Fruit fly (Drosophila melanogaster) whole organism, embryonic: ENCODE data around the gene CG15877.

Experiments used
- Antp ChIP-seq: fragments of 200-800 bp; sonication (Bioruptor generic); optimal IDR thresholded peaks from 3 replicates; lab custom pipeline; 2016; ENCODE audit warnings: missing biosample characterization, missing genetic modification characterization
- CG10209 ChIP-seq: fragments of 200-800 bp; sonication (Bioruptor generic); optimal IDR thresholded peaks from 3 replicates; lab custom pipeline; 2017; ENCODE audit warnings: missing biosample characterization, mild to moderate bottlenecking, missing genetic modification characterization, missing genetic modification reagents
- CG10431 ChIP-seq: fragments of 200-800 bp; sonication (Bioruptor generic); optimal IDR thresholded peaks from 3 replicates; lab custom pipeline; 2018; ENCODE audit warnings: missing biosample characterization, mild to moderate bottlenecking, missing genetic modification characterization
- CG11456 ChIP-seq: fragments of 200-800 bp; sonication (Bioruptor generic); IDR thresholded peaks from 3 replicates; pipeline ENCODE4 v1.3.6; 2022; ENCODE audit warnings: missing biosample characterization, missing genetic modification characterization
- CG13123 ChIP-seq: fragments of 200-800 bp; sonication (Bioruptor generic); optimal IDR thresholded peaks from 2 replicates; lab custom pipeline; 2016; ENCODE audit warnings: missing biosample characterization, missing genetic modification characterization
- CG13296 ChIP-seq: fragments of 200-800 bp; sonication (Bioruptor generic); optimal IDR thresholded peaks from 3 replicates; lab custom pipeline; 2018; ENCODE audit warnings: missing biosample characterization, mild to moderate bottlenecking, missing genetic modification characterization
- CG13624 ChIP-seq: fragments of 200-800 bp; sonication (Bioruptor generic); optimal IDR thresholded peaks from 2 replicates; lab custom pipeline; 2016; ENCODE audit warnings: missing biosample characterization, missing genetic modification characterization
- CG13775 ChIP-seq: fragments of 200-800 bp; sonication (Bioruptor generic); optimal IDR thresholded peaks from 3 replicates; lab custom pipeline; 2017; ENCODE audit warnings: missing biosample characterization, mild to moderate bottlenecking, missing genetic modification characterization
- CG1529 ChIP-seq: fragments of 200-800 bp; sonication (Bioruptor generic); optimal IDR thresholded peaks from 3 replicates; lab custom pipeline; 2018; ENCODE audit warnings: missing biosample characterization, missing genetic modification characterization
- CG32772 ChIP-seq: fragments of 200-800 bp; sonication (Bioruptor generic); IDR thresholded peaks from 2 replicates; pipeline ENCODE4 v1.3.6; 2022; ENCODE audit warnings: missing biosample characterization, missing genetic modification characterization
- CG3847 ChIP-seq: fragments of 200-800 bp; sonication (Bioruptor generic); IDR thresholded peaks from 2 replicates; pipeline ENCODE4 v1.3.6; 2022; ENCODE audit warnings: missing biosample characterization, missing genetic modification characterization
- CG4360 ChIP-seq: fragments of 200-800 bp; sonication (Bioruptor generic); IDR thresholded peaks from 2 replicates; pipeline ENCODE4 v1.3.6; 2022; ENCODE audit warnings: missing biosample characterization, missing genetic modification characterization
- CG6813 ChIP-seq: fragments of 200-800 bp; sonication (Bioruptor generic); optimal IDR thresholded peaks from 2 replicates; lab custom pipeline; 2017; ENCODE audit warnings: missing biosample characterization, missing genetic modification characterization, mild to moderate bottlenecking, moderate library complexity, missing genetic modification reagents
- Camta ChIP-seq: fragments of 200-800 bp; sonication (Bioruptor generic); optimal IDR thresholded peaks from 2 replicates; lab custom pipeline; 2016; ENCODE audit warnings: missing biosample characterization, missing genetic modification characterization
- Dek ChIP-seq: fragments of 200-800 bp; sonication (Bioruptor generic); optimal IDR thresholded peaks from 3 replicates; lab custom pipeline; 2019; ENCODE audit warnings: missing biosample characterization, mild to moderate bottlenecking, missing genetic modification characterization, moderate library complexity
- Dfd ChIP-seq, 2 experiments: fragments of >200 bp; optimal IDR thresholded peaks; 2 replicates each; lab custom pipeline; 2017; ENCODE audit warnings: missing biosample characterization in 2 of 2, missing genetic modification characterization in 2 of 2
- Dip3 ChIP-seq: fragments of 200-800 bp; sonication (Bioruptor generic); optimal IDR thresholded peaks from 3 replicates; lab custom pipeline; 2016; ENCODE audit warnings: missing biosample characterization, missing genetic modification characterization
- E2f2 ChIP-seq: fragments of 200-800 bp; sonication (Bioruptor generic); IDR thresholded peaks from 2 replicates; pipeline ENCODE4 v1.3.6; 2022; ENCODE audit warnings: missing biosample characterization, missing genetic modification characterization
- Fer3 ChIP-seq: fragments of 200-800 bp; sonication (Bioruptor generic); optimal IDR thresholded peaks from 2 replicates; lab custom pipeline; 2018; ENCODE audit warnings: missing biosample characterization, mild to moderate bottlenecking, missing genetic modification characterization, moderate library complexity
- GATAe ChIP-seq: fragments of 200-800 bp; sonication (Bioruptor generic); conservative IDR thresholded peaks from 2 replicates; pipeline ENCODE4 v1.3.6; 2022; ENCODE audit warnings: missing biosample characterization, missing genetic modification characterization
- H15 ChIP-seq: fragments of 200-800 bp; sonication (Bioruptor generic); IDR thresholded peaks from 3 replicates; pipeline ENCODE4 v1.3.6; 2022; ENCODE audit warnings: missing biosample characterization, missing genetic modification characterization
- Hsf ChIP-seq: fragments of 200-800 bp; sonication (Bioruptor generic); optimal IDR thresholded peaks from 3 replicates; lab custom pipeline; 2016; ENCODE audit warnings: missing biosample characterization, missing genetic modification characterization
- Mad ChIP-seq: fragments of 200-800 bp; sonication (Bioruptor generic); optimal IDR thresholded peaks from 2 replicates; lab custom pipeline; 2016; ENCODE audit warnings: missing biosample characterization, missing genetic modification characterization
- NC2β ChIP-seq: fragments of 200-800 bp; sonication (Bioruptor generic); optimal IDR thresholded peaks from 2 replicates; lab custom pipeline; 2016; ENCODE audit warnings: missing biosample characterization, missing genetic modification characterization
- Opbp ChIP-seq: fragments of 200-800 bp; sonication (Bioruptor generic); IDR thresholded peaks from 3 replicates; pipeline ENCODE4 v1.3.6; 2022; ENCODE audit warnings: missing biosample characterization, missing genetic modification characterization; ENCODE audit not compliant: partially characterized antibody
- Rx ChIP-seq: fragments of 200-800 bp; sonication (Bioruptor generic); IDR thresholded peaks from 2 replicates; pipeline ENCODE4 v1.3.6; 2022; ENCODE audit warnings: missing biosample characterization, missing genetic modification characterization
- Sin3A ChIP-seq: fragments of >200 bp; optimal IDR thresholded peaks from 2 replicates; lab custom pipeline; 2018
- Tbp ChIP-seq: fragments of >200 bp; optimal IDR thresholded peaks from 2 replicates; lab custom pipeline; 2018; ENCODE audit warnings: missing biosample characterization, missing genetic modification characterization
- ap ChIP-seq: fragments of 200-800 bp; sonication (Bioruptor generic); IDR thresholded peaks from 2 replicates; pipeline ENCODE4 v1.3.6; 2022; ENCODE audit warnings: missing biosample characterization, missing genetic modification characterization
- ato ChIP-seq: fragments of 200-800 bp; sonication (Bioruptor generic); IDR thresholded peaks from 2 replicates; pipeline ENCODE4 v1.3.6; 2022; ENCODE audit warnings: missing biosample characterization, missing genetic modification characterization; ENCODE audit not compliant: partially characterized antibody
- bowl ChIP-seq: fragments of 200-800 bp; sonication (Bioruptor generic); IDR thresholded peaks from 2 replicates; pipeline ENCODE4 v1.3.6; 2022; ENCODE audit warnings: missing biosample characterization, missing genetic modification characterization
- chif ChIP-seq, 2 experiments: fragments of 200-800 bp; sonication (Bioruptor generic); optimal IDR thresholded peaks; 3 replicates each; lab custom pipeline; 2016; ENCODE audit warnings: missing biosample characterization in 2 of 2, missing genetic modification characterization in 2 of 2
- croc ChIP-seq: fragments of 200-800 bp; sonication (Bioruptor generic); conservative IDR thresholded peaks from 3 replicates; pipeline ENCODE4 v1.3.6; 2022; ENCODE audit warnings: missing biosample characterization, missing genetic modification characterization
- crol ChIP-seq: fragments of 200-800 bp; sonication (Bioruptor generic); IDR thresholded peaks from 2 replicates; pipeline ENCODE4 v1.3.6; 2022; ENCODE audit warnings: missing biosample characterization, missing genetic modification characterization
- dati ChIP-seq: fragments of 200-800 bp; sonication (Bioruptor generic); IDR thresholded peaks from 2 replicates; pipeline ENCODE4 v1.3.6; 2022; ENCODE audit warnings: missing biosample characterization, missing genetic modification characterization
- dimm ChIP-seq: fragments of 200-800 bp; sonication (Bioruptor generic); IDR thresholded peaks from 2 replicates; pipeline ENCODE4 v1.3.6; 2022; ENCODE audit warnings: missing biosample characterization, missing genetic modification characterization
- fd102C ChIP-seq: fragments of 200-800 bp; sonication (Bioruptor generic); optimal IDR thresholded peaks from 2 replicates; lab custom pipeline; 2018; ENCODE audit warnings: missing biosample characterization, mild to moderate bottlenecking, missing genetic modification characterization, moderate library complexity
- gsb-n ChIP-seq: fragments of 200-800 bp; sonication (Bioruptor generic); optimal IDR thresholded peaks from 3 replicates; lab custom pipeline; 2018; ENCODE audit warnings: missing biosample characterization, mild to moderate bottlenecking, missing genetic modification characterization
- h ChIP-seq: fragments of >200 bp; optimal IDR thresholded peaks from 2 replicates; lab custom pipeline; 2017
- inv ChIP-seq: fragments of 200-800 bp; sonication (Bioruptor generic); IDR thresholded peaks from 2 replicates; pipeline ENCODE4 v1.3.6; 2022; ENCODE audit warnings: missing biosample characterization, missing genetic modification characterization; ENCODE audit not compliant: partially characterized antibody
- nerfin-1 ChIP-seq: fragments of 200-800 bp; sonication (Bioruptor generic); optimal IDR thresholded peaks from 3 replicates; lab custom pipeline; 2019; ENCODE audit warnings: missing biosample characterization, mild to moderate bottlenecking, missing genetic modification characterization, moderate library complexity
- nom ChIP-seq: fragments of 200-800 bp; sonication (Bioruptor generic); optimal IDR thresholded peaks from 2 replicates; lab custom pipeline; 2017; ENCODE audit warnings: missing biosample characterization, missing genetic modification characterization, mild to moderate bottlenecking, moderate library complexity, missing genetic modification reagents
- otp ChIP-seq: fragments of 200-800 bp; sonication (Bioruptor generic); IDR thresholded peaks from 3 replicates; pipeline ENCODE4, ENCODE4 v1.3.6; 2022; ENCODE audit warnings: missing biosample characterization, missing genetic modification characterization
- schlank ChIP-seq: fragments of 200-800 bp; sonication (Bioruptor generic); optimal IDR thresholded peaks from 2 replicates; lab custom pipeline; 2018; ENCODE audit warnings: missing biosample characterization, mild to moderate bottlenecking, missing genetic modification characterization
- scrt ChIP-seq: fragments of 200-800 bp; sonication (Bioruptor generic); optimal IDR thresholded peaks from 2 replicates; lab custom pipeline; 2018; ENCODE audit warnings: missing biosample characterization, mild to moderate bottlenecking, missing genetic modification characterization, moderate library complexity
- sob ChIP-seq: fragments of 200-800 bp; sonication (Bioruptor generic); IDR thresholded peaks from 2 replicates; pipeline ENCODE4 v1.3.6; 2022; ENCODE audit warnings: missing biosample characterization, missing genetic modification characterization
- tgo ChIP-seq: fragments of 200-800 bp; sonication (Bioruptor generic); IDR thresholded peaks from 3 replicates; pipeline ENCODE4 v1.3.6; 2022; ENCODE audit warnings: missing biosample characterization, missing genetic modification characterization
- toy ChIP-seq: fragments of 200-800 bp; sonication (Bioruptor generic); IDR thresholded peaks from 2 replicates; pipeline ENCODE4 v1.3.6; 2022; ENCODE audit warnings: missing biosample characterization, missing genetic modification characterization
- twi ChIP-seq: fragments of 200-800 bp; optimal IDR thresholded peaks from 2 replicates; lab custom pipeline; 2019; ENCODE audit warnings: missing biosample characterization, mild to moderate bottlenecking, missing genetic modification characterization, moderate library complexity
- tx ChIP-seq: fragments of 200-800 bp; sonication (Bioruptor generic); optimal IDR thresholded peaks from 2 replicates; lab custom pipeline; 2016; ENCODE audit warnings: missing biosample characterization, missing genetic modification characterization
- vvl ChIP-seq: fragments of 200-800 bp; sonication (Bioruptor generic); IDR thresholded peaks from 2 replicates; pipeline ENCODE4 v1.3.6; 2022; ENCODE audit warnings: missing biosample characterization, missing genetic modification characterization
- z ChIP-seq: fragments of 200-800 bp; sonication (Bioruptor generic); IDR thresholded peaks from 3 replicates; pipeline ENCODE4 v1.3.6; 2022; ENCODE audit warnings: missing biosample characterization, missing genetic modification characterization
- zfh2 ChIP-seq: fragments of 200-800 bp; sonication (Bioruptor generic); optimal IDR thresholded peaks from 2 replicates; lab custom pipeline; 2016; ENCODE audit warnings: missing biosample characterization, missing genetic modification characterization

Gene CG15877

dm6 chr3L:2371882-2372281, 5.5 kb downstream of the CG15877 start, which contains the start of the genes CG1317 and CG8993 (continued):
- peak; percentile 57 for TF ChIP-seq tgo (GFP tag; lab: Robert Waterston, UW)
- TF ChIP-seq CG6813: no peak
- TF ChIP-seq gsb-n (tag; lab: Kevin White, UChicago): peak; percentile 95
- TF ChIP-seq NC2β (GFP tag; lab: Kevin White, UChicago): no peak
- TF ChIP-seq vvl (GFP tag; lab: Robert Waterston, UW): peak; percentile 69
- TF ChIP-seq zfh2 (GFP tag; lab: Kevin White, UChicago): no peak
- peak; percentile 41 for TF ChIP-seq Dek (tag; lab: Kevin White, UChicago)
- no peak for TF ChIP-seq Antp (GFP tag; lab: Kevin White, UChicago)
- TF ChIP-seq tx (GFP tag; lab: Kevin White, UChicago): no peak
- TF ChIP-seq CG4360 (GFP tag; lab: Robert Waterston, UW): peak; percentile 86
- peak; percentile 58 for TF ChIP-seq sob (GFP tag; lab: Robert Waterston, UW)
- TF ChIP-seq fd102C (GFP tag; lab: Kevin White, UChicago): no peak
- no peak for TF ChIP-seq nerfin-1
- TF ChIP-seq Dip3 (GFP tag; lab: Kevin White, UChicago): no peak
- TF ChIP-seq CG3847 (GFP tag; lab: Robert Waterston, UW): peak; percentile 81
- TF ChIP-seq croc (GFP tag; lab: Robert Waterston, UW): no peak; the same call in 1 of the 3 replicates
- no peak for TF ChIP-seq CG11456
- no peak for TF ChIP-seq toy (GFP tag; lab: Robert Waterston, UW)
- no peak for TF ChIP-seq Camta
- no peak for TF ChIP-seq Tbp (GFP tag; lab: Kevin White, UChicago)
- TF ChIP-seq dimm (GFP tag; lab: Robert Waterston, UW): no peak
- peak; percentile 26 for TF ChIP-seq CG13296 (GFP tag; lab: Kevin White, UChicago)
- TF ChIP-seq Sin3A: peak; percentile 13
- no peak for TF ChIP-seq schlank (tag; lab: Kevin White, UChicago)
- TF ChIP-seq CG1529 (GFP tag; lab: Kevin White, UChicago): no peak
- 0 out of 2 replicates have a peak, but pooled peaks have one; percentile 23 for TF ChIP-seq ap (GFP tag; lab: Robert Waterston, UW)
- TF ChIP-seq CG32772 (GFP tag; lab: Robert Waterston, UW): peak; percentile 62; the same call in 1 of the 2 replicates
- TF ChIP-seq Dfd (GFP tag; optimal IDR thresholded peaks at IDR 0.05; lab: Kevin White, UChicago): peak in 1 of 2 experiments; percentile 42
- no peak for TF ChIP-seq Mad (GFP tag; lab: Kevin White, UChicago)
- no peak for TF ChIP-seq otp (GFP tag; lab: Robert Waterston, UW)
- TF ChIP-seq h: no peak
- no peak for TF ChIP-seq CG10431
- peak; percentile 47 for TF ChIP-seq CG10209
- TF ChIP-seq scrt (GFP tag; lab: Kevin White, UChicago): no peak
- no peak for TF ChIP-seq CG13123 (GFP tag; lab: Kevin White, UChicago)
- TF ChIP-seq ato (GFP tag; lab: Robert Waterston, UW): no peak
- TF ChIP-seq twi (tag; lab: Kevin White, UChicago): peak; percentile 8
- peak; percentile 62 for TF ChIP-seq CG13775
- TF ChIP-seq crol (GFP tag; lab: Robert Waterston, UW): no peak
- TF ChIP-seq Rx (GFP tag; lab: Robert Waterston, UW): no peak
- TF ChIP-seq Opbp (GFP tag; lab: Robert Waterston, UW): no peak
- TF ChIP-seq chif (GFP tag; optimal IDR thresholded peaks at IDR 0.05; lab: Kevin White, UChicago): no peak
- no peak for TF ChIP-seq nom (GFP tag; lab: Kevin White, UChicago)
- TF ChIP-seq bowl (GFP tag; lab: Robert Waterston, UW): no peak
- TF ChIP-seq Hsf (GFP tag; lab: Kevin White, UChicago): peak; percentile 34
- no peak for TF ChIP-seq dati (GFP tag; lab: Robert Waterston, UW)
- TF ChIP-seq z (GFP tag; lab: Robert Waterston, UW): no peak
- no peak for TF ChIP-seq GATAe
- no peak for TF ChIP-seq CG13624 (GFP tag; lab: Kevin White, UChicago)
- TF ChIP-seq E2f2 (GFP tag; lab: Robert Waterston, UW): peak; percentile 31; the same call in 1 of the 2 replicates
- peak; percentile 26 for TF ChIP-seq Fer3
- TF ChIP-seq inv (GFP tag; lab: Robert Waterston, UW): peak; percentile 57; the same call in 1 of the 2 replicates
- TF ChIP-seq H15 (GFP tag; lab: Robert Waterston, UW): no peak
